Worm (Caenorhabditis elegans): Measurements from ENCODE around the gene mab-10.

mab-10 gene

ce11 chrII:10554972-10555371 lies 27.1 kb downstream of the mab-10 start, which contains the start of gene mnk-1:
Gene mnk-1 (minus strand): TSS chrII:10555044.
- TF ChIP-seq daf-16 (GFP tag; optimal IDR thresholded peaks at IDR 0.05) (no peak), daf-16 (tag; optimal IDR thresholded peaks at IDR 0.05) (no peak), aha-1 (tag) (peak; percentile 87)

DNA sequence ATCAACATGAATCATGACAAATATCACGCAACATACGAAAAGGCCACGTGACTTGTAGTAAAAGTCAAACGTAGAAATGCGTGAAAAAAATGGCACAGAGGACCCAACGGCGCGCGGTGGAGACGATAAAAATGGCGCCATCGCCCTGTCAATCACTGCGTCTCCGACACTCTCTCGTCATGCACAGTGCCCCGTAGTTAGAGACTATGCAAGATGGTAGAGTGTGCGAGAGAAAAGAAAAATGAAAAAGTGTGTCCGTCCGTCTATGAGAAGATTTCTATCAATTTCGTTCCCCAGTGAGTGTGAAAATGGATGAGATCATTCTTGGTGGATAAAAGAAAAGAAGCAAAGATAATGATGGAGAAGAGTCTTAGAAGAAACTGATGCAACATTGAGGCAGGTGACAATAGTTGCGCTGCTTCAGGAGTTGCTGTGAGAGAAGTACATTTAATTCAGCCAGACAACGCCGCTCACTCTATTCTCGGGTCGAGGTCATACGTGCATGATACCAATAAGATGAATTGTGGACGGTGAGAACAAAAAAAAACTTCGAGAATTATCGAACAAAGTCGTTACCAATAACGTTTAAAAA lies 27.7 kb downstream of the mab-10 start:
- TF ChIP-seq nhr-76 (tag; optimal IDR thresholded peaks at IDR 0.05) (no peak), ceh-32 (tag; optimal IDR thresholded peaks at IDR 0.05; ENCODE audit: poor library complexity) (no peak), F44E2.7 (GFP tag; IDR thresholded peaks at IDR 0.05) (no peak), mxl-2 (GFP tag; conservative IDR thresholded peaks at IDR 0.05) (0 out of 2 replicates have a peak, but pooled peaks have one; percentile 8), unc-62 (GFP tag; optimal IDR thresholded peaks at IDR 0.05 in 1 of 2) (peak in 1 of 2 experiments; percentile 95), unc-62 (tag; optimal IDR thresholded peaks at IDR 0.05) (no peak), spr-1 (tag; optimal IDR thresholded peaks at IDR 0.05) (peak; percentile 35), ZK546.5 (tag; optimal IDR thresholded peaks at IDR 0.05) (no peak), mep-1 (tag; optimal IDR thresholded peaks at IDR 0.05) (peak; percentile 72), nhr-11 (tag; optimal IDR thresholded peaks at IDR 0.05) (peak; percentile 82), sdz-12 (GFP tag; optimal IDR thresholded peaks at IDR 0.05) (no peak), nhr-111 (GFP tag; optimal IDR thresholded peaks at IDR 0.05) (peak; percentile 15), mxl-3 (GFP tag; optimal IDR thresholded peaks at IDR 0.05) (peak; percentile 25), nhr-41 (GFP tag; IDR thresholded peaks at IDR 0.05) (peak; percentile 52; the same call in 1 of the 2 replicates), rbr-2 (tag; optimal IDR thresholded peaks at IDR 0.05) (no peak), lsy-2 (tag; optimal IDR thresholded peaks at IDR 0.05) (peak; percentile 12 to 20), dmd-6 (GFP tag; IDR thresholded peaks at IDR 0.05) (peak; percentile 85), nhr-28 (tag; optimal IDR thresholded peaks at IDR 0.05) (peak; percentile 73), gei-8 (GFP tag; optimal IDR thresholded peaks at IDR 0.05) (no peak), lir-3 (tag; optimal IDR thresholded peaks at IDR 0.05) (no peak), daf-12 (tag; optimal IDR thresholded peaks at IDR 0.05) (no peak), zip-11 (GFP tag; IDR thresholded peaks at IDR 0.05) (no peak), T26A8.4 (GFP tag; IDR thresholded peaks at IDR 0.05) (no peak), zag-1 (tag; optimal IDR thresholded peaks at IDR 0.05) (no peak), cey-2 (tag; optimal IDR thresholded peaks at IDR 0.05; ENCODE audit: borderline replicate concordance, insufficient read depth) (no peak), F26F4.8 (GFP tag; conservative IDR thresholded peaks at IDR 0.05) (no peak), ceh-44 (GFP tag; IDR thresholded peaks at IDR 0.05) (no peak), ceh-28 (tag; optimal IDR thresholded peaks at IDR 0.05) (no peak), snpc-1.2 (GFP tag; IDR thresholded peaks at IDR 0.05) (no peak), daf-16 (GFP tag; optimal IDR thresholded peaks at IDR 0.05) (peak in 1 of 2 experiments; percentile 26), daf-16 (tag; optimal IDR thresholded peaks at IDR 0.05) (peak; percentile 26), fos-1 (tag; optimal IDR thresholded peaks at IDR 0.05) (no peak), aha-1 (tag) (peak; percentile 94), egl-43 (GFP tag; IDR thresholded peaks at IDR 0.05) (peak; percentile 3; the same call in 1 of the 2 replicates), hmg-1.1 (GFP tag; IDR thresholded peaks at IDR 0.05) (peak; percentile 57; the same call in 1 of the 2 replicates), spr-3 (GFP tag; optimal IDR thresholded peaks at IDR 0.05) (no peak), set-16 (GFP tag; IDR thresholded peaks at IDR 0.05) (no peak), fkh-10 (GFP tag; optimal IDR thresholded peaks at IDR 0.05) (no peak), R02D3.7 (tag; optimal IDR thresholded peaks at IDR 0.05) (no peak), Y75B8A.6 (GFP tag; IDR thresholded peaks at IDR 0.05) (no peak), lin-38 (GFP tag; IDR thresholded peaks at IDR 0.05) (peak; percentile 48), hlh-11 (tag; optimal IDR thresholded peaks at IDR 0.05) (peak; percentile 85), nhr-102 (tag; optimal IDR thresholded peaks at IDR 0.05) (peak; percentile 40), nhr-77 (tag; optimal IDR thresholded peaks at IDR 0.05) (peak; percentile 49), arid-1 (GFP tag; conservative IDR thresholded peaks at IDR 0.05) (no peak; the same call in 1 of the 2 replicates), nhr-10 (tag; optimal IDR thresholded peaks at IDR 0.05) (peak; percentile 79), ceh-82 (tag; optimal IDR thresholded peaks at IDR 0.05) (no peak), hlh-30 (tag; optimal IDR thresholded peaks at IDR 0.05; ENCODE audit: insufficient read depth) (peak; percentile 86), lin-39 (tag; optimal IDR thresholded peaks at IDR 0.05) (no peak)
